Fruit fly (Drosophila melanogaster) whole organism, adult: ENCODE results near the gene PDCD-5.

Experiments
- CG11617 ChIP-seq: fragments of 200-800 bp; sonication (Bioruptor generic); optimal IDR thresholded peaks from 2 replicates; lab custom pipeline; 2017; ENCODE audit warnings: mild to moderate bottlenecking, missing biosample characterization, missing genetic modification reagents, missing genetic modification characterization
- CG12768 ChIP-seq: fragments of 200-800 bp; sonication (Bioruptor generic); optimal IDR thresholded peaks from 2 replicates; lab custom pipeline; 2017; ENCODE audit warnings: missing biosample characterization, missing genetic modification characterization, mild to moderate bottlenecking, moderate library complexity, missing genetic modification reagents
- CG14711 ChIP-seq: fragments of 200-800 bp; sonication (Bioruptor generic); optimal IDR thresholded peaks from 2 replicates; lab custom pipeline; 2018; ENCODE audit warnings: missing biosample characterization, mild to moderate bottlenecking, missing genetic modification characterization, moderate library complexity
- CG1620 ChIP-seq: fragments of 200-800 bp; sonication (Bioruptor generic); optimal IDR thresholded peaks from 2 replicates; lab custom pipeline; 2016; ENCODE audit warnings: missing biosample characterization, missing genetic modification characterization
- CG33017 ChIP-seq: fragments of 200-800 bp; sonication (Bioruptor generic); optimal IDR thresholded peaks from 2 replicates; lab custom pipeline; 2018; ENCODE audit warnings: missing biosample characterization, mild to moderate bottlenecking, missing genetic modification characterization, moderate library complexity
- CG5204 ChIP-seq: fragments of 200-800 bp; sonication (Bioruptor generic); optimal IDR thresholded peaks from 2 replicates; lab custom pipeline; 2016; ENCODE audit warnings: missing biosample characterization, missing genetic modification characterization
- CG7045 ChIP-seq: fragments of 200-800 bp; sonication (Bioruptor generic); optimal IDR thresholded peaks from 2 replicates; lab custom pipeline; 2017; ENCODE audit warnings: missing biosample characterization, mild to moderate bottlenecking, missing genetic modification characterization
- CG7101 ChIP-seq: fragments of 200-800 bp; sonication (Bioruptor generic); optimal IDR thresholded peaks from 2 replicates; lab custom pipeline; 2018; ENCODE audit warnings: missing biosample characterization, mild to moderate bottlenecking, missing genetic modification characterization, moderate library complexity
- Clk ChIP-seq: fragments of 200-800 bp; sonication (Bioruptor generic); optimal IDR thresholded peaks from 2 replicates; lab custom pipeline; 2017; ENCODE audit warnings: missing biosample characterization, missing genetic modification characterization
- Crg-1 ChIP-seq: fragments of 200-800 bp; sonication (Bioruptor generic); optimal IDR thresholded peaks from 2 replicates; lab custom pipeline; 2016; ENCODE audit warnings: missing biosample characterization, missing genetic modification characterization
- Hr96 ChIP-seq: fragments of 200-800 bp; sonication (Bioruptor generic); optimal IDR thresholded peaks from 2 replicates; lab custom pipeline; 2016; ENCODE audit warnings: missing biosample characterization, missing genetic modification characterization
- Mnt ChIP-seq: fragments of 200-800 bp; sonication (Bioruptor generic); optimal IDR thresholded peaks from 2 replicates; lab custom pipeline; 2016; ENCODE audit warnings: missing biosample characterization, mild to moderate bottlenecking, missing genetic modification characterization
- bab1 ChIP-seq: fragments of 200-800 bp; sonication (Bioruptor generic); optimal IDR thresholded peaks from 3 replicates; lab custom pipeline; 2019; ENCODE audit warnings: missing biosample characterization, mild to moderate bottlenecking, missing genetic modification characterization, moderate library complexity
- cic ChIP-seq: fragments of 200-800 bp; sonication (Bioruptor generic); optimal IDR thresholded peaks from 2 replicates; lab custom pipeline; 2017; ENCODE audit warnings: missing biosample characterization, mild to moderate bottlenecking, missing genetic modification characterization, moderate library complexity
- cnc ChIP-seq, 2 experiments: fragments of >200 bp; optimal IDR thresholded peaks; 2 replicates each; lab custom pipeline; 2017
- kay ChIP-seq: fragments of 200-800 bp; sonication (Bioruptor generic); peaks from one replicate; lab custom pipeline; 2016; ENCODE audit warnings: missing biosample characterization, missing genetic modification characterization, borderline replicate concordance
- ovo ChIP-seq: fragments of 200-800 bp; sonication (Bioruptor generic); optimal IDR thresholded peaks from 2 replicates; lab custom pipeline; 2016; ENCODE audit warnings: missing biosample characterization, missing genetic modification characterization
- pad ChIP-seq: fragments of 200-800 bp; sonication (Bioruptor generic); optimal IDR thresholded peaks from 3 replicates; lab custom pipeline; 2017; ENCODE audit warnings: missing biosample characterization, missing genetic modification characterization, mild to moderate bottlenecking, moderate library complexity, missing genetic modification reagents
- tj ChIP-seq: fragments of 200-800 bp; sonication (Bioruptor generic); optimal IDR thresholded peaks from 3 replicates; lab custom pipeline; 2017; ENCODE audit warnings: missing biosample characterization, mild to moderate bottlenecking, missing genetic modification characterization, moderate library complexity
- toe ChIP-seq: fragments of 200-800 bp; sonication (Bioruptor generic); optimal IDR thresholded peaks from 2 replicates; lab custom pipeline; 2016; ENCODE audit warnings: missing biosample characterization, missing genetic modification characterization

The PDCD-5 gene

dm6 chr3L:16270802-16271332 lies 39.0 kb upstream of the PDCD-5 start, which contains the start of the genes CG34248 and CG13067:
Gene CG34248, minus strand, starts transcription at chr3L:16270902.
Gene CG13067, plus strand, starts transcription at chr3L:16271282.
- no peak for TF ChIP-seq CG11617 (GFP tag; lab: Kevin White, UChicago)
- TF ChIP-seq CG5204 (GFP tag; lab: Kevin White, UChicago), result no peak
- TF ChIP-seq kay, result no peak
- no peak for TF ChIP-seq toe
- no peak for TF ChIP-seq pad (GFP tag; lab: Kevin White, UChicago)
- TF ChIP-seq CG33017 (tag; lab: Kevin White, UChicago), result no peak
- TF ChIP-seq CG1620 (GFP tag; lab: Kevin White, UChicago), result no peak
- TF ChIP-seq CG12768 (GFP tag; lab: Kevin White, UChicago), result no peak
- no peak for TF ChIP-seq Crg-1
- TF ChIP-seq bab1 (GFP tag; lab: Kevin White, UChicago), result no peak

- TF ChIP-seq CG7101 (tag; lab: Kevin White, UChicago), result no peak
- no peak for TF ChIP-seq CG14711 (tag; lab: Kevin White, UChicago)
- no peak for TF ChIP-seq Mnt (GFP tag; lab: Kevin White, UChicago)
- no peak for TF ChIP-seq CG1620 (GFP tag; lab: Kevin White, UChicago)
- no peak for TF ChIP-seq CG7045
- TF ChIP-seq cic (GFP tag; lab: Kevin White, UChicago), result no peak
- TF ChIP-seq cnc (optimal IDR thresholded peaks at IDR 0.05; lab: Kevin White, UChicago), result no peak
These were observed 37.3 kb upstream of the PDCD-5 start, which contains the start of gene CG13068 for dm6 chr3L:16269092-16269491. Gene CG13068, plus strand, starts transcription at chr3L:16269392.

dm6 chr3L:16268106-16268733 lies 36.4 kb upstream of the PDCD-5 start, which contains the start of gene CG4950:
Gene CG4950, minus strand, starts transcription at chr3L:16268156.
- TF ChIP-seq ovo (no peak), kay (no peak), CG7101 (tag; lab: Kevin White, UChicago) (no peak), bab1 (GFP tag; lab: Kevin White, UChicago) (no peak), Crg-1 (no peak), Clk (GFP tag; lab: Kevin White, UChicago) (no peak), toe (no peak), CG33017 (tag; lab: Kevin White, UChicago) (no peak), CG7045 (no peak), cic (GFP tag; lab: Kevin White, UChicago) (no peak), Mnt (GFP tag; lab: Kevin White, UChicago) (no peak), pad (GFP tag; lab: Kevin White, UChicago) (no peak), CG11617 (GFP tag; lab: Kevin White, UChicago) (no peak), CG14711 (tag; lab: Kevin White, UChicago) (no peak), tj (no peak), CG1620 (GFP tag; lab: Kevin White, UChicago) (no peak), cnc (optimal IDR thresholded peaks at IDR 0.05; lab: Kevin White, UChicago) (no peak), Hr96 (GFP tag; lab: Kevin White, UChicago) (no peak), CG5204 (GFP tag; lab: Kevin White, UChicago) (no peak)

- no peak for TF ChIP-seq pad (GFP tag; lab: Kevin White, UChicago)
- TF ChIP-seq cnc (optimal IDR thresholded peaks at IDR 0.05; lab: Kevin White, UChicago), result no peak
- TF ChIP-seq Hr96 (GFP tag; lab: Kevin White, UChicago), result no peak
- no peak for TF ChIP-seq bab1 (GFP tag; lab: Kevin White, UChicago)
- TF ChIP-seq tj, result no peak
- TF ChIP-seq ovo, result no peak
- TF ChIP-seq Mnt (GFP tag; lab: Kevin White, UChicago), result no peak
- TF ChIP-seq CG7045, result no peak
- TF ChIP-seq cic (GFP tag; lab: Kevin White, UChicago), result no peak
- no peak for TF ChIP-seq toe
- TF ChIP-seq Clk (GFP tag; lab: Kevin White, UChicago), result no peak
- TF ChIP-seq CG11617 (GFP tag; lab: Kevin White, UChicago), result no peak
- no peak for TF ChIP-seq Crg-1
- no peak for TF ChIP-seq CG1620 (GFP tag; lab: Kevin White, UChicago)
- no peak for TF ChIP-seq CG33017 (tag; lab: Kevin White, UChicago)
- TF ChIP-seq CG12768 (GFP tag; lab: Kevin White, UChicago), result no peak
- no peak for TF ChIP-seq kay
These were observed 33.2 kb upstream of the PDCD-5 start, which contains the start of the genes CG13051 and CG13069 for dm6 chr3L:16265000-16265399. Gene CG13051, minus strand, starts transcription at chr3L:16265100. Gene CG13069, plus strand, starts transcription at chr3L:16265385.

dm6 chr3L:16263043-16263442 lies 31.2 kb upstream of the PDCD-5 start, which contains the start of gene CG13070:
Gene CG13070, plus strand, starts transcription at chr3L:16263343.
- TF ChIP-seq Clk (GFP tag; lab: Kevin White, UChicago) (no peak), cnc (optimal IDR thresholded peaks at IDR 0.05; lab: Kevin White, UChicago) (no peak), CG7045 (no peak), Hr96 (GFP tag; lab: Kevin White, UChicago) (no peak), CG11617 (GFP tag; lab: Kevin White, UChicago) (no peak), bab1 (GFP tag; lab: Kevin White, UChicago) (no peak), cic (GFP tag; lab: Kevin White, UChicago) (no peak), CG7101 (tag; lab: Kevin White, UChicago) (no peak), pad (GFP tag; lab: Kevin White, UChicago) (no peak), CG1620 (GFP tag; lab: Kevin White, UChicago) (no peak), ovo (no peak), Mnt (GFP tag; lab: Kevin White, UChicago) (no peak)

- TF ChIP-seq CG1620 (GFP tag; lab: Kevin White, UChicago), result no peak
- no peak for TF ChIP-seq CG7045
These were observed 30.6 kb upstream of the PDCD-5 start, which contains the start of gene CG13071 for dm6 chr3L:16262440-16262839. Gene CG13071, plus strand, starts transcription at chr3L:16262740.
